Worm (Caenorhabditis elegans): Measurements from ENCODE around the gene srsx-12.

ce11 chrV:5000406-5000805 is 19.6 kb upstream of the srsx-12 start, which contains the start of gene ugt-7:
- TF ChIP-seq lin-13 (GFP tag; optimal IDR thresholded peaks at IDR 0.05), result no peak
- TF ChIP-seq peb-1 (tag; optimal IDR thresholded peaks at IDR 0.05), result no peak
- no peak for TF ChIP-seq nhr-237 (tag; optimal IDR thresholded peaks at IDR 0.05)
